Worm (Caenorhabditis elegans) whole organism, midembryonic: ENCODE results near the gene Y47D7A.17.

Source experiments
- T22C8.4 ChIP-seq: fragments of 200-800 bp; sonication (Bioruptor generic); IDR thresholded peaks from 2 replicates; pipeline ENCODE4 v1.3.6; 2022; ENCODE audit warnings: missing genetic modification characterization, missing compliant biosample characterization
- cog-1 ChIP-seq: sonication (generic microtip); optimal IDR thresholded peaks from 2 replicates; lab custom pipeline; 2016; ENCODE audit warnings: missing genetic modification characterization, missing compliant biosample characterization
- flt-1 ChIP-seq: fragments of 200-800 bp; sonication (Bioruptor generic); IDR thresholded peaks from 2 replicates; pipeline ENCODE4 v1.3.6; 2022; ENCODE audit warnings: missing genetic modification characterization, missing compliant biosample characterization
- klf-2 ChIP-seq: fragments of 200-800 bp; sonication (Bioruptor generic); conservative IDR thresholded peaks from 2 replicates; pipeline ENCODE4 v1.3.6; 2022; ENCODE audit warnings: missing genetic modification reagents, missing genetic modification characterization, missing compliant biosample characterization
- med-1 ChIP-seq: sonication (generic microtip); optimal IDR thresholded peaks from 2 replicates; lab custom pipeline; 2017; ENCODE audit warnings: missing genetic modification characterization, mild to moderate bottlenecking, missing compliant biosample characterization, antibody characterized with exemption, missing genetic modification reagents; ENCODE audit not compliant: insufficient read depth
- ref-1 ChIP-seq: fragments of 200-800 bp; sonication (Bioruptor generic); conservative IDR thresholded peaks from 2 replicates; pipeline ENCODE4 v1.3.6; 2022; ENCODE audit warnings: missing genetic modification reagents, missing genetic modification characterization, missing compliant biosample characterization
- tab-1 ChIP-seq: fragments of 200-800 bp; sonication (Bioruptor generic); IDR thresholded peaks from 2 replicates; pipeline ENCODE4 v1.3.6; 2022; ENCODE audit warnings: missing genetic modification characterization, missing compliant biosample characterization
- ztf-23 ChIP-seq: fragments of 200-800 bp; sonication (Bioruptor generic); IDR thresholded peaks from 2 replicates; pipeline ENCODE4 v1.3.6; 2022; ENCODE audit warnings: missing genetic modification reagents, missing genetic modification characterization, missing compliant biosample characterization
- ztf-29 ChIP-seq: fragments of 200-800 bp; sonication (Bioruptor generic); IDR thresholded peaks from 2 replicates; pipeline ENCODE4 v1.3.6; 2022; ENCODE audit warnings: missing genetic modification reagents, missing genetic modification characterization, missing compliant biosample characterization

Gene Y47D7A.17

ce11 chrV:4410643-4411042 is 971 bp downstream of the Y47D7A.17 start, which contains the start of gene Y47D7A.3:
Gene Y47D7A.3, plus strand, starts transcription at chrV:4410943.
- TF ChIP-seq ztf-23 (GFP tag; lab: Robert Waterston, UW) (no peak), flt-1 (GFP tag; lab: Robert Waterston, UW) (no peak), ref-1 (no peak), klf-2 (GFP tag; lab: Robert Waterston, UW) (no peak), med-1 (GFP tag; lab: Kevin White, UChicago) (no peak), ztf-29 (GFP tag; lab: Robert Waterston, UW) (no peak), cog-1 (tag; lab: Kevin White, UChicago) (no peak), T22C8.4 (GFP tag; lab: Robert Waterston, UW) (no peak), tab-1 (no peak)

ce11 chrV:4407519-4407918 is 4.1 kb downstream of the Y47D7A.17 start, which contains the start of gene nhr-118:
Gene nhr-118, plus strand, starts transcription at chrV:4407819.
- TF ChIP-seq ref-1: no peak
- TF ChIP-seq flt-1 (GFP tag; lab: Robert Waterston, UW): no peak
- no peak for TF ChIP-seq ztf-29 (GFP tag; lab: Robert Waterston, UW)
- no peak for TF ChIP-seq cog-1 (tag; lab: Kevin White, UChicago)
- no peak for TF ChIP-seq T22C8.4 (GFP tag; lab: Robert Waterston, UW)
- TF ChIP-seq ztf-23 (GFP tag; lab: Robert Waterston, UW): no peak
- no peak for TF ChIP-seq klf-2 (GFP tag; lab: Robert Waterston, UW)
- TF ChIP-seq tab-1: no peak
- no peak for TF ChIP-seq med-1 (GFP tag; lab: Kevin White, UChicago)

ce11 chrV:4401865-4402264 is 9.7 kb downstream of the Y47D7A.17 start, which contains the start of gene F13A2.5:
Gene F13A2.5, minus strand, starts transcription at chrV:4401965.
- TF ChIP-seq ztf-23 (GFP tag; lab: Robert Waterston, UW): no peak

- TF ChIP-seq med-1 (GFP tag; lab: Kevin White, UChicago): no peak
- no peak for TF ChIP-seq cog-1 (tag; lab: Kevin White, UChicago)
- TF ChIP-seq ztf-23 (GFP tag; lab: Robert Waterston, UW): no peak
- no peak for TF ChIP-seq flt-1 (GFP tag; lab: Robert Waterston, UW)
- no peak for TF ChIP-seq T22C8.4 (GFP tag; lab: Robert Waterston, UW)
- TF ChIP-seq klf-2 (GFP tag; lab: Robert Waterston, UW): no peak
- TF ChIP-seq ref-1: no peak
- TF ChIP-seq tab-1: no peak
- no peak for TF ChIP-seq ztf-29 (GFP tag; lab: Robert Waterston, UW)
These were observed 11.5 kb downstream of the Y47D7A.17 start, which contains the start of gene F13A2.4 for ce11 chrV:4400118-4400517. Gene F13A2.4, minus strand, starts transcription at chrV:4400218.

- no peak for TF ChIP-seq cog-1 (tag; lab: Kevin White, UChicago)
- TF ChIP-seq T22C8.4 (GFP tag; lab: Robert Waterston, UW): no peak
- TF ChIP-seq med-1 (GFP tag; lab: Kevin White, UChicago): no peak
- no peak for TF ChIP-seq klf-2 (GFP tag; lab: Robert Waterston, UW)
- no peak for TF ChIP-seq ztf-29 (GFP tag; lab: Robert Waterston, UW)
- TF ChIP-seq tab-1: no peak
- no peak for TF ChIP-seq ref-1
- TF ChIP-seq ztf-23 (GFP tag; lab: Robert Waterston, UW): no peak
- no peak for TF ChIP-seq flt-1 (GFP tag; lab: Robert Waterston, UW)
These were observed 12.7 kb downstream of the Y47D7A.17 start for ce11 chrV:4398884-4399283.

- TF ChIP-seq ztf-23 (GFP tag; lab: Robert Waterston, UW) (no peak), T22C8.4 (GFP tag; lab: Robert Waterston, UW) (no peak), cog-1 (tag; lab: Kevin White, UChicago) (no peak), klf-2 (GFP tag; lab: Robert Waterston, UW) (no peak), ztf-29 (GFP tag; lab: Robert Waterston, UW) (no peak), tab-1 (no peak), med-1 (GFP tag; lab: Kevin White, UChicago) (no peak), ref-1 (no peak), flt-1 (GFP tag; lab: Robert Waterston, UW) (no peak)
These were observed 13.5 kb downstream of the Y47D7A.17 start for ce11 chrV:4398127-4398526.

- TF ChIP-seq ref-1: no peak
- no peak for TF ChIP-seq ztf-23 (GFP tag; lab: Robert Waterston, UW)
- no peak for TF ChIP-seq tab-1
- no peak for TF ChIP-seq T22C8.4 (GFP tag; lab: Robert Waterston, UW)
- no peak for TF ChIP-seq flt-1 (GFP tag; lab: Robert Waterston, UW)
- no peak for TF ChIP-seq med-1 (GFP tag; lab: Kevin White, UChicago)
- no peak for TF ChIP-seq ztf-29 (GFP tag; lab: Robert Waterston, UW)
- no peak for TF ChIP-seq cog-1 (tag; lab: Kevin White, UChicago)
- TF ChIP-seq klf-2 (GFP tag; lab: Robert Waterston, UW): no peak
These were observed 15.4 kb downstream of the Y47D7A.17 start, which contains the start of gene F13A2.3 for ce11 chrV:4396257-4396656. Gene F13A2.3, minus strand, starts transcription at chrV:4396357.

ce11 chrV:4387916-4388315 is 23.7 kb downstream of the Y47D7A.17 start:
- no peak for TF ChIP-seq tab-1
- TF ChIP-seq med-1 (GFP tag; lab: Kevin White, UChicago): no peak
- no peak for TF ChIP-seq ztf-29 (GFP tag; lab: Robert Waterston, UW)
- no peak for TF ChIP-seq ztf-23 (GFP tag; lab: Robert Waterston, UW)
- no peak for TF ChIP-seq cog-1 (tag; lab: Kevin White, UChicago)
- TF ChIP-seq T22C8.4 (GFP tag; lab: Robert Waterston, UW): no peak
- no peak for TF ChIP-seq ref-1
- no peak for TF ChIP-seq klf-2 (GFP tag; lab: Robert Waterston, UW)
- no peak for TF ChIP-seq flt-1 (GFP tag; lab: Robert Waterston, UW)

ce11 chrV:4387402-4387801 is 24.2 kb downstream of the Y47D7A.17 start, which contains the start of gene F13A2.9:
Gene F13A2.9, minus strand, starts transcription at chrV:4387502.
- TF ChIP-seq T22C8.4 (GFP tag; lab: Robert Waterston, UW) (no peak), flt-1 (GFP tag; lab: Robert Waterston, UW) (no peak), med-1 (GFP tag; lab: Kevin White, UChicago) (no peak), ref-1 (no peak), cog-1 (tag; lab: Kevin White, UChicago) (no peak), ztf-23 (GFP tag; lab: Robert Waterston, UW) (no peak), klf-2 (GFP tag; lab: Robert Waterston, UW) (no peak), ztf-29 (GFP tag; lab: Robert Waterston, UW) (no peak), tab-1 (no peak)
